Fruit fly (Drosophila melanogaster) whole organism, embryonic: ENCODE measurements around the gene Kdm3.

Source experiments
- Ada2b ChIP-seq: fragments of 200-800 bp; sonication (Bioruptor generic); IDR thresholded peaks from 2 replicates; pipeline ENCODE4 v1.3.6; 2022; ENCODE audit warnings: missing biosample characterization, missing genetic modification characterization
- CG11456 ChIP-seq: fragments of 200-800 bp; sonication (Bioruptor generic); IDR thresholded peaks from 3 replicates; pipeline ENCODE4 v1.3.6; 2022; ENCODE audit warnings: missing biosample characterization, missing genetic modification characterization
- CG12155 ChIP-seq: fragments of 200-800 bp; sonication (Bioruptor generic); optimal IDR thresholded peaks from 3 replicates; lab custom pipeline; 2016; ENCODE audit warnings: missing biosample characterization, missing genetic modification characterization
- CG12219 ChIP-seq: fragments of 200-800 bp; sonication (Bioruptor generic); optimal IDR thresholded peaks from 3 replicates; lab custom pipeline; 2018; ENCODE audit warnings: missing biosample characterization, mild to moderate bottlenecking, missing genetic modification characterization
- CG14014 ChIP-seq: fragments of 200-800 bp; sonication (Bioruptor generic); IDR thresholded peaks from 2 replicates; pipeline ENCODE4 v1.3.6; 2022; ENCODE audit warnings: missing biosample characterization, missing genetic modification characterization
- CG14667 ChIP-seq: fragments of 200-800 bp; sonication (Bioruptor generic); IDR thresholded peaks from 2 replicates; pipeline ENCODE4 v1.3.6; 2022; ENCODE audit warnings: missing biosample characterization, missing genetic modification characterization
- CG1647 ChIP-seq: fragments of 200-800 bp; sonication (Bioruptor generic); optimal IDR thresholded peaks from 3 replicates; lab custom pipeline; 2016; ENCODE audit warnings: missing biosample characterization, missing genetic modification characterization
- CG17912 ChIP-seq: fragments of 200-800 bp; sonication (Bioruptor generic); optimal IDR thresholded peaks from 2 replicates; lab custom pipeline; 2018; ENCODE audit warnings: missing biosample characterization, mild to moderate bottlenecking, missing genetic modification characterization
- CG18011 ChIP-seq: fragments of 200-800 bp; sonication (Bioruptor generic); optimal IDR thresholded peaks from 2 replicates; lab custom pipeline; 2017; ENCODE audit warnings: missing biosample characterization, missing genetic modification characterization, mild to moderate bottlenecking, moderate library complexity, missing genotype
- CG18476 ChIP-seq: fragments of 200-800 bp; sonication (Bioruptor generic); optimal IDR thresholded peaks from 2 replicates; lab custom pipeline; 2016; ENCODE audit warnings: missing biosample characterization, mild to moderate bottlenecking, missing genetic modification characterization
- CG18764 ChIP-seq: fragments of 200-800 bp; sonication (Bioruptor generic); optimal IDR thresholded peaks from 3 replicates; lab custom pipeline; 2016; ENCODE audit warnings: missing biosample characterization, missing genetic modification characterization
- CG2875 ChIP-seq: fragments of 200-800 bp; sonication (Bioruptor generic); optimal IDR thresholded peaks from 2 replicates; lab custom pipeline; 2017; ENCODE audit warnings: missing biosample characterization, mild to moderate bottlenecking, missing genetic modification characterization, missing genetic modification reagents
- CG3065 ChIP-seq: fragments of 200-800 bp; sonication (Bioruptor generic); optimal IDR thresholded peaks from 2 replicates; lab custom pipeline; 2016; ENCODE audit warnings: missing biosample characterization, missing genetic modification characterization
- CG33213 ChIP-seq: fragments of 200-800 bp; sonication (Bioruptor generic); optimal IDR thresholded peaks from 3 replicates; lab custom pipeline; 2016; ENCODE audit warnings: missing biosample characterization, missing genetic modification characterization
- CG4328 ChIP-seq: fragments of 200-800 bp; sonication (Bioruptor generic); optimal IDR thresholded peaks from 3 replicates; lab custom pipeline; 2017; ENCODE audit warnings: missing biosample characterization, missing genetic modification reagents, missing genetic modification characterization
- CG4617 ChIP-seq: fragments of 200-800 bp; sonication (Bioruptor generic); optimal IDR thresholded peaks from 3 replicates; lab custom pipeline; 2016; ENCODE audit warnings: missing biosample characterization, missing genetic modification characterization, borderline replicate concordance
- CG4707 ChIP-seq: fragments of 200-800 bp; sonication (Bioruptor generic); optimal IDR thresholded peaks from 2 replicates; lab custom pipeline; 2018; ENCODE audit warnings: missing biosample characterization, mild to moderate bottlenecking, missing genetic modification characterization, moderate library complexity
- CG9609 ChIP-seq: fragments of 200-800 bp; sonication (Bioruptor generic); optimal IDR thresholded peaks from 3 replicates; lab custom pipeline; 2016; ENCODE audit warnings: missing biosample characterization, missing genetic modification characterization
- CG9727 ChIP-seq: fragments of 200-800 bp; sonication (Bioruptor generic); optimal IDR thresholded peaks from 3 replicates; lab custom pipeline; 2017; ENCODE audit warnings: missing biosample characterization, mild to moderate bottlenecking, missing genetic modification characterization
- CG9876 ChIP-seq: fragments of 200-800 bp; sonication (Bioruptor generic); optimal IDR thresholded peaks from 2 replicates; lab custom pipeline; 2016; ENCODE audit warnings: missing biosample characterization, missing genetic modification characterization
- CkIIα-i1 ChIP-seq: fragments of 200-800 bp; sonication (Bioruptor generic); IDR thresholded peaks from 2 replicates; pipeline ENCODE4 v1.3.6; 2022; ENCODE audit warnings: missing biosample characterization, missing genetic modification characterization
- Elba2 ChIP-seq: fragments of 200-800 bp; sonication (Bioruptor generic); optimal IDR thresholded peaks from 3 replicates; lab custom pipeline; 2016; ENCODE audit warnings: missing biosample characterization, missing genetic modification characterization
- Ets65A ChIP-seq: fragments of 200-800 bp; sonication (Bioruptor generic); peaks from one replicate; lab custom pipeline; 2016; ENCODE audit warnings: missing biosample characterization, missing genetic modification characterization
- Hmx ChIP-seq: fragments of 200-800 bp; sonication (Bioruptor generic); optimal IDR thresholded peaks from 2 replicates; lab custom pipeline; 2016; ENCODE audit warnings: missing biosample characterization, missing genetic modification characterization
- Hr39 ChIP-seq: fragments of >200 bp; optimal IDR thresholded peaks from 2 replicates; lab custom pipeline; 2017
- Meics ChIP-seq: fragments of 200-800 bp; sonication (Bioruptor generic); optimal IDR thresholded peaks from 2 replicates; lab custom pipeline; 2017; ENCODE audit warnings: missing biosample characterization, mild to moderate bottlenecking, missing genetic modification characterization
- Side ChIP-seq: fragments of 200-800 bp; sonication (Bioruptor generic); optimal IDR thresholded peaks from 2 replicates; lab custom pipeline; 2016; ENCODE audit warnings: missing biosample characterization, missing genetic modification characterization
- Sox102F ChIP-seq: fragments of 200-800 bp; sonication (Bioruptor generic); optimal IDR thresholded peaks from 2 replicates; lab custom pipeline; 2018; ENCODE audit warnings: missing biosample characterization, mild to moderate bottlenecking, missing genetic modification characterization, moderate library complexity
- Xrp1 ChIP-seq: fragments of 200-800 bp; sonication (Bioruptor generic); IDR thresholded peaks from 2 replicates; pipeline ENCODE4 v1.3.6; 2022; ENCODE audit warnings: missing biosample characterization, missing genetic modification characterization
- aop ChIP-seq: fragments of 200-800 bp; sonication (Bioruptor generic); IDR thresholded peaks from 2 replicates; pipeline ENCODE4 v1.3.6; 2022; ENCODE audit warnings: missing biosample characterization, missing genetic modification characterization
- br ChIP-seq: fragments of >200 bp; optimal IDR thresholded peaks from 2 replicates; lab custom pipeline; 2017
- bsh ChIP-seq, 2 experiments: fragments of 200-800 bp; sonication (Bioruptor generic); optimal IDR thresholded peaks; 2 replicates each; lab custom pipeline; 2017 to 2018; ENCODE audit warnings: mild to moderate bottlenecking in 2 of 2, missing biosample characterization in 2 of 2, missing genetic modification characterization in 2 of 2, moderate library complexity in 1 of 2
- btn ChIP-seq: fragments of 200-800 bp; sonication (Bioruptor generic); optimal IDR thresholded peaks from 2 replicates; lab custom pipeline; 2016; ENCODE audit warnings: missing biosample characterization, missing genetic modification characterization
- eve ChIP-seq, 2 experiments: fragments of >200 bp; optimal IDR thresholded peaks; 2 replicates each; lab custom pipeline; 2017; ENCODE audit warnings: missing biosample characterization in 2 of 2, missing genetic modification characterization in 2 of 2
- fd102C ChIP-seq: fragments of 200-800 bp; sonication (Bioruptor generic); optimal IDR thresholded peaks from 2 replicates; lab custom pipeline; 2018; ENCODE audit warnings: missing biosample characterization, mild to moderate bottlenecking, missing genetic modification characterization, moderate library complexity
- fd64A ChIP-seq: fragments of 200-800 bp; sonication (Bioruptor generic); optimal IDR thresholded peaks from 3 replicates; lab custom pipeline; 2018; ENCODE audit warnings: missing biosample characterization, mild to moderate bottlenecking, missing genetic modification characterization
- h ChIP-seq: fragments of >200 bp; optimal IDR thresholded peaks from 2 replicates; lab custom pipeline; 2017
- nau ChIP-seq: fragments of 200-800 bp; sonication (Bioruptor generic); optimal IDR thresholded peaks from 3 replicates; lab custom pipeline; 2017; ENCODE audit warnings: missing biosample characterization, mild to moderate bottlenecking, missing genetic modification characterization, missing genetic modification reagents
- pfk ChIP-seq: fragments of 200-800 bp; sonication (Bioruptor generic); optimal IDR thresholded peaks from 2 replicates; lab custom pipeline; 2018; ENCODE audit warnings: missing biosample characterization, mild to moderate bottlenecking, missing genetic modification characterization, moderate library complexity
- psq ChIP-seq: fragments of 200-800 bp; sonication (Bioruptor generic); optimal IDR thresholded peaks from 2 replicates; lab custom pipeline; 2017; ENCODE audit warnings: missing biosample characterization, missing genetic modification characterization
- ranshi ChIP-seq: fragments of 200-800 bp; sonication (Bioruptor generic); IDR thresholded peaks from 2 replicates; pipeline ENCODE4 v1.3.6; 2022; ENCODE audit warnings: missing biosample characterization, missing genetic modification characterization
- salm ChIP-seq: fragments of 200-800 bp; sonication (Bioruptor generic); optimal IDR thresholded peaks from 2 replicates; lab custom pipeline; 2018; ENCODE audit warnings: missing biosample characterization, mild to moderate bottlenecking, missing genetic modification characterization
- sd ChIP-seq: fragments of 200-800 bp; sonication (Bioruptor generic); optimal IDR thresholded peaks from 3 replicates; lab custom pipeline; 2018; ENCODE audit warnings: missing biosample characterization, mild to moderate bottlenecking, missing genetic modification characterization, moderate library complexity
- sim ChIP-seq: fragments of 200-800 bp; sonication (Bioruptor generic); IDR thresholded peaks from 2 replicates; pipeline ENCODE4 v1.3.6; 2022; ENCODE audit warnings: missing biosample characterization, missing genetic modification characterization
- stwl ChIP-seq: fragments of 200-800 bp; sonication (Bioruptor generic); optimal IDR thresholded peaks from 3 replicates; lab custom pipeline; 2018; ENCODE audit warnings: missing biosample characterization, mild to moderate bottlenecking, missing genetic modification characterization, moderate library complexity
- sug ChIP-seq: fragments of 200-800 bp; optimal IDR thresholded peaks from 2 replicates; lab custom pipeline; 2019; ENCODE audit warnings: missing biosample characterization, mild to moderate bottlenecking, missing genetic modification characterization, moderate library complexity
- ttk ChIP-seq: fragments of 200-800 bp; sonication (Bioruptor generic); IDR thresholded peaks from 2 replicates; pipeline ENCODE4 v2.1.2; 2022; ENCODE audit warnings: missing biosample characterization, missing genetic modification characterization
- twi ChIP-seq: fragments of 200-800 bp; optimal IDR thresholded peaks from 2 replicates; lab custom pipeline; 2019; ENCODE audit warnings: missing biosample characterization, mild to moderate bottlenecking, missing genetic modification characterization, moderate library complexity
- zen2 ChIP-seq: fragments of 200-800 bp; sonication (Bioruptor generic); IDR thresholded peaks from 3 replicates; pipeline ENCODE4 v1.3.6; 2022; ENCODE audit warnings: missing biosample characterization, missing genetic modification characterization; ENCODE audit not compliant: partially characterized antibody

Gene Kdm3

dm6 chr3R:9533181-9534124, 17.6 kb downstream of the Kdm3 start (continued):
- no peak for TF ChIP-seq br (lab: Kevin White, UChicago)
- peak; percentile 83 to 96 for TF ChIP-seq bsh (GFP tag; optimal IDR thresholded peaks at IDR 0.05; lab: Kevin White, UChicago)
- TF ChIP-seq eve (GFP tag; optimal IDR thresholded peaks at IDR 0.05; lab: Kevin White, UChicago), result peak in 1 of 2 experiments; percentile 100
- peak; percentile 88 for TF ChIP-seq CG18011 (GFP tag; lab: Kevin White, UChicago)
- peak; percentile 67 for TF ChIP-seq CG9876 (GFP tag; lab: Kevin White, UChicago)
- peak; percentile 65 for TF ChIP-seq psq (GFP tag; lab: Kevin White, UChicago)
- TF ChIP-seq Meics (GFP tag; lab: Kevin White, UChicago), result peak; percentile 98
- TF ChIP-seq nau (GFP tag; lab: Kevin White, UChicago), result peak; percentile 98
- peak; percentile 78 for TF ChIP-seq ttk (GFP tag; lab: Robert Waterston, UW)
- peak; percentile 62 for TF ChIP-seq Elba2 (GFP tag; lab: Kevin White, UChicago)
- peak; percentile 67 for TF ChIP-seq CG33213 (GFP tag; lab: Kevin White, UChicago)
- TF ChIP-seq zen2 (GFP tag; lab: Robert Waterston, UW), result no peak; the same call in 2 of the 3 replicates
- TF ChIP-seq twi (tag; lab: Kevin White, UChicago), result peak; percentile 87
- peak; percentile 93 for TF ChIP-seq CG12155 (GFP tag; lab: Kevin White, UChicago)
- peak; percentile 75 for TF ChIP-seq CG17912 (GFP tag; lab: Kevin White, UChicago)
- peak; percentile 91 for TF ChIP-seq salm (tag; lab: Kevin White, UChicago)
- peak; percentile 96 for TF ChIP-seq Sox102F (GFP tag; lab: Kevin White, UChicago)
- TF ChIP-seq CG11456, result peak; percentile 86
- TF ChIP-seq btn (GFP tag; lab: Kevin White, UChicago), result peak; percentile 80
- peak; percentile 98 for TF ChIP-seq Ets65A (GFP tag; lab: Kevin White, UChicago)
- peak; percentile 93 for TF ChIP-seq sug (tag; lab: Kevin White, UChicago)
- TF ChIP-seq CG4617 (GFP tag; lab: Kevin White, UChicago), result peak; percentile 69
- peak; percentile 96 for TF ChIP-seq CG2875 (GFP tag; lab: Kevin White, UChicago)
- TF ChIP-seq Hr39 (lab: Kevin White, UChicago), result no peak
- peak; percentile 93 for TF ChIP-seq CG18764
- TF ChIP-seq sim, result 0 out of 2 replicates have a peak, but pooled peaks have one; percentile 14
- TF ChIP-seq CG14014 (GFP tag; lab: Robert Waterston, UW), result peak; percentile 89
- TF ChIP-seq CG4328 (GFP tag; lab: Kevin White, UChicago), result peak; percentile 98
- peak; percentile 67 for TF ChIP-seq CG3065 (GFP tag; lab: Kevin White, UChicago)
- peak; percentile 95 for TF ChIP-seq CG12219 (GFP tag; lab: Kevin White, UChicago)
- peak; percentile 80 for TF ChIP-seq fd64A (GFP tag; lab: Kevin White, UChicago)
- TF ChIP-seq fd102C (GFP tag; lab: Kevin White, UChicago), result peak; percentile 20
- TF ChIP-seq CG1647, result peak; percentile 87
- peak; percentile 89 for TF ChIP-seq CG9609 (GFP tag; lab: Kevin White, UChicago)
- TF ChIP-seq Ada2b (GFP tag; lab: Robert Waterston, UW), result peak; percentile 83
- TF ChIP-seq CG4707, result peak; percentile 81
- peak; percentile 91 for TF ChIP-seq Hmx (GFP tag; lab: Kevin White, UChicago)
- TF ChIP-seq h (lab: Kevin White, UChicago), result no peak
- peak; percentile 90 for TF ChIP-seq Side (GFP tag; lab: Kevin White, UChicago)
- TF ChIP-seq sd (tag; lab: Kevin White, UChicago), result peak; percentile 79
- TF ChIP-seq CG9727 (GFP tag; lab: Kevin White, UChicago), result peak; percentile 98
- 0 out of 2 replicates have a peak, but pooled peaks have one; percentile 35 for TF ChIP-seq aop (GFP tag; lab: Robert Waterston, UW)
- TF ChIP-seq CG14667 (GFP tag; lab: Robert Waterston, UW), result peak; percentile 85
- TF ChIP-seq Xrp1 (GFP tag; lab: Robert Waterston, UW), result peak; percentile 85
- peak; percentile 27 for TF ChIP-seq pfk (GFP tag; lab: Kevin White, UChicago)
- TF ChIP-seq CkIIα-i1 (GFP tag; lab: Robert Waterston, UW), result 0 out of 2 replicates have a peak, but pooled peaks have one; percentile 30
- TF ChIP-seq ranshi (GFP tag; lab: Robert Waterston, UW), result peak; percentile 80; the same call in 1 of the 2 replicates
- no peak for TF ChIP-seq stwl (tag; lab: Kevin White, UChicago)
- TF ChIP-seq CG18476 (GFP tag; lab: Kevin White, UChicago), result peak; percentile 96
